Worm (Caenorhabditis elegans) whole organism, L2 larva: ENCODE measurements around the gene B0393.5.
"Not testable (repeated sequence)": the region's sequence is repeated elsewhere in the genome, so short reads cannot be mapped to it uniquely, and the experiment has no call there.

ENCODE experiments used
- C34F6.9 ChIP-seq: fragments of 150-350 bp; optimal IDR thresholded peaks from 2 replicates; lab custom pipeline; 2014; ENCODE audit warnings: missing biosample characterization, missing genetic modification characterization
- F13H6.1 ChIP-seq: sonication (generic microtip); optimal IDR thresholded peaks from 2 replicates; lab custom pipeline; 2016; ENCODE audit warnings: missing genetic modification characterization, missing compliant biosample characterization
- ZK546.5 ChIP-seq: sonication (generic microtip); optimal IDR thresholded peaks from 2 replicates; lab custom pipeline; 2017; ENCODE audit warnings: missing biosample characterization, missing genetic modification characterization
- aly-2 ChIP-seq: fragments of 150-350 bp; optimal IDR thresholded peaks from 2 replicates; lab custom pipeline; 2014; ENCODE audit warnings: missing biosample characterization, missing genetic modification characterization
- ama-1 ChIP-seq: fragments of 150-350 bp; optimal IDR thresholded peaks from 2 replicates; lab custom pipeline; 2018; ENCODE audit warnings: inconsistent platforms
- blmp-1 ChIP-seq: sonication (generic microtip); optimal IDR thresholded peaks from 2 replicates; lab custom pipeline; 2017; ENCODE audit warnings: missing genetic modification characterization, mild to moderate bottlenecking, missing compliant biosample characterization, antibody characterized with exemption, moderate library complexity; ENCODE audit not compliant: insufficient read depth
- ceh-82 ChIP-seq: fragments of 150-350 bp; optimal IDR thresholded peaks from 2 replicates; lab custom pipeline; 2014; ENCODE audit warnings: missing biosample characterization, missing genetic modification characterization
- crh-2 ChIP-seq: sonication (generic microtip); optimal IDR thresholded peaks from 2 replicates; lab custom pipeline; 2017; ENCODE audit warnings: missing biosample characterization, missing genetic modification characterization
- dmd-4 ChIP-seq: sonication (generic microtip); optimal IDR thresholded peaks from 2 replicates; lab custom pipeline; 2017; ENCODE audit warnings: missing biosample characterization, missing genetic modification characterization
- egl-27 ChIP-seq: sonication (generic microtip); optimal IDR thresholded peaks from 3 replicates; lab custom pipeline; 2017; ENCODE audit warnings: missing biosample characterization, missing genetic modification reagents, missing genetic modification characterization
- elt-3 ChIP-seq: sonication (generic microtip); optimal IDR thresholded peaks from 2 replicates; lab custom pipeline; 2017; ENCODE audit warnings: missing biosample characterization, missing genetic modification characterization
- fos-1 ChIP-seq: fragments of 150-350 bp; optimal IDR thresholded peaks from 2 replicates; lab custom pipeline; 2014; ENCODE audit warnings: missing biosample characterization, missing genetic modification characterization
- gmeb-1 ChIP-seq: fragments of 150-350 bp; optimal IDR thresholded peaks from 2 replicates; lab custom pipeline; 2014; ENCODE audit warnings: missing biosample characterization, missing genetic modification characterization
- lin-11 ChIP-seq: fragments of 150-350 bp; sonication (generic microtip); optimal IDR thresholded peaks from 2 replicates; lab custom pipeline; 2014; ENCODE audit warnings: missing biosample characterization, missing genetic modification characterization, inconsistent platforms, mixed read lengths
- lin-13 ChIP-seq: fragments of 150-350 bp; optimal IDR thresholded peaks from 2 replicates; lab custom pipeline; 2014; ENCODE audit warnings: missing biosample characterization, missing genetic modification reagents, missing genetic modification characterization
- lsy-2 ChIP-seq, 2 experiments: fragments of 150-350 bp in 1 of 2; sonication (generic microtip) in 1 of 2; optimal IDR thresholded peaks; 2 replicates each; lab custom pipeline; 2014 to 2017; ENCODE audit warnings: missing biosample characterization in 2 of 2, missing genetic modification characterization in 2 of 2
- mab-5 ChIP-seq: fragments of 150-350 bp; optimal IDR thresholded peaks from 2 replicates; lab custom pipeline; 2014; ENCODE audit warnings: missing biosample characterization, missing genetic modification characterization
- mbf-1 ChIP-seq: sonication (generic microtip); optimal IDR thresholded peaks from 2 replicates; lab custom pipeline; 2017; ENCODE audit warnings: missing biosample characterization, missing genetic modification characterization
- mdl-1 ChIP-seq, 2 experiments: fragments of 150-350 bp in 1 of 2; sonication (generic microtip) in 1 of 2; optimal IDR thresholded peaks; 2 replicates each; lab custom pipeline; 2017; ENCODE audit warnings: missing biosample characterization in 2 of 2, missing genetic modification characterization in 2 of 2
- nhr-10 ChIP-seq: sonication (generic microtip); optimal IDR thresholded peaks from 2 replicates; lab custom pipeline; 2017; ENCODE audit warnings: missing biosample characterization, missing genetic modification characterization
- nhr-12 ChIP-seq: fragments of 150-350 bp; optimal IDR thresholded peaks from 2 replicates; lab custom pipeline; 2014; ENCODE audit warnings: missing biosample characterization, missing genetic modification characterization
- nhr-129 ChIP-seq: fragments of 150-350 bp; optimal IDR thresholded peaks from 2 replicates; lab custom pipeline; 2014; ENCODE audit warnings: missing biosample characterization, missing genetic modification characterization
- nhr-21 ChIP-seq: fragments of 150-350 bp; optimal IDR thresholded peaks from 2 replicates; lab custom pipeline; 2014; ENCODE audit warnings: missing biosample characterization, missing genetic modification characterization
- nhr-237 ChIP-seq: fragments of 150-350 bp; optimal IDR thresholded peaks from 2 replicates; lab custom pipeline; 2014; ENCODE audit warnings: missing biosample characterization, missing genetic modification characterization
- nhr-6 ChIP-seq: fragments of 150-350 bp; optimal IDR thresholded peaks from 2 replicates; lab custom pipeline; 2014; ENCODE audit warnings: missing biosample characterization, missing genetic modification characterization
- nhr-77 ChIP-seq: fragments of 150-350 bp; optimal IDR thresholded peaks from 2 replicates; lab custom pipeline; 2014; ENCODE audit warnings: missing biosample characterization, missing genetic modification characterization
- peb-1 ChIP-seq: fragments of 150-350 bp; optimal IDR thresholded peaks from 2 replicates; lab custom pipeline; 2014; ENCODE audit warnings: missing biosample characterization, missing genetic modification characterization
- sem-4 ChIP-seq: fragments of 150-350 bp; optimal IDR thresholded peaks from 2 replicates; lab custom pipeline; 2014; ENCODE audit warnings: missing biosample characterization, missing genetic modification reagents, missing genetic modification characterization
- sma-3 ChIP-seq: sonication (generic microtip); optimal IDR thresholded peaks from 2 replicates; lab custom pipeline; 2016; ENCODE audit warnings: missing genetic modification reagents, missing genetic modification characterization, missing compliant biosample characterization
- sma-9 ChIP-seq, 2 experiments: fragments of 150-350 bp in 1 of 2; sonication (generic microtip) in 1 of 2; optimal IDR thresholded peaks; 2 replicates each; lab custom pipeline; 2014 to 2016; ENCODE audit warnings: missing genetic modification characterization in 2 of 2, mild to moderate bottlenecking in 1 of 2, missing biosample characterization in 1 of 2, missing compliant biosample characterization in 1 of 2, missing genetic modification reagents in 1 of 2, moderate library complexity in 1 of 2
- snpc-4 ChIP-seq: fragments of 150-350 bp; optimal IDR thresholded peaks from 2 replicates; lab custom pipeline; 2014; ENCODE audit warnings: missing biosample characterization, missing genetic modification characterization
- unc-55 ChIP-seq: fragments of 150-350 bp; sonication (generic microtip); optimal IDR thresholded peaks from 3 replicates; lab custom pipeline; 2014; ENCODE audit warnings: missing biosample characterization, missing genetic modification reagents, missing genetic modification characterization
- zag-1 ChIP-seq: fragments of 150-350 bp; optimal IDR thresholded peaks from 2 replicates; lab custom pipeline; 2014; ENCODE audit warnings: missing biosample characterization, missing genetic modification characterization
- ztf-1 ChIP-seq: fragments of 200-800 bp; sonication (Bioruptor generic); conservative IDR thresholded peaks from 2 replicates; pipeline ENCODE4 v1.3.6; 2022; ENCODE audit warnings: missing genetic modification characterization, missing compliant biosample characterization
- ztf-4 ChIP-seq: fragments of 150-350 bp; optimal IDR thresholded peaks from 2 replicates; lab custom pipeline; 2014; ENCODE audit warnings: missing biosample characterization, missing genetic modification characterization

The B0393.5 gene

ce11 chrIII:4779855-4780254, 14.3 kb downstream of the B0393.5 start, which contains the start of gene B0393.9:
Gene B0393.9, minus strand, starts transcription at chrIII:4780157.
- TF ChIP-seq unc-55 (GFP tag; lab: Kevin White, UChicago): no peak
- no peak for TF ChIP-seq lin-11 (tag; lab: Kevin White, UChicago)
- TF ChIP-seq ama-1 (lab: Kevin White, UChicago): no peak
- peak; percentile 35 for TF ChIP-seq fos-1 (tag; lab: Kevin White, UChicago)

DNA sequence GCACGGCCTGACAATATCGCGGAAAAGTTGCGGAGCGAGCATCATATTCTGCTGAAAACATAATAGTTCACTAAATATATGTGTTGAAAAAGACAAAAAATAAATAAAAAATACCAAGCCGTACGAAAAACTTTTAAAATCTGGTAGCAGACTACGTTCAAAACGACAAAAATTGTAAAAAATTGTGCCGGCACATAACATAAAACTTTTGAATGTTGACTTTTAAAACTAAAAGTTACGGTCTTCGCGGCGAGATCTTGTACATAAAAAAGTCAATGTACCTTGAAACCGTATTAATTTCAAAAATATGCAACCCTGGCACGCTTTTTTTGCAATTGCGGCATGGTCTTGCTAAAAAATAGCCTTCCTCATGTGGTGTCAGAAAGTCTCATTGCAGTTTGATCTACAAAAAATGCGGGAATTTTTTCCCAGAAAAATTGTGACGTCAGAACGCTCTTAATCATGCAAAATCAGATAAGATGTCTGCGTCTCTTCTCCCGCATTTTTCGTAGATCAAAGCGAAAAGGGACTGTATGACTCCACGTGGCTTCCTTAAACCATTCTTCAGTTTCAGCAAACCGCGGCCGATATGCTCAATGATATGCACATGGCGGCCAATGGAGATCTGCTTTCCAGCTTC, 16.5 kb downstream of the B0393.5 start, which contains the start of the genes gex-5 and C38D4.10:
Gene gex-5, minus strand, starts transcription at position 51 of the 640 bp plus-strand sequence.
Gene C38D4.10, plus strand, starts transcription at position 590 of the 640 bp plus-strand sequence.
- TF ChIP-seq zag-1; elt-3 (tag; lab: Kevin White, UChicago); ceh-82 (tag; lab: Kevin White, UChicago): not testable (repeated sequence)

ce11 chrIII:4785131-4785530, 19.6 kb downstream of the B0393.5 start, which contains the start of gene enu-3.2:
Gene enu-3.2, minus strand, starts transcription at chrIII:4785235.
- not testable (repeated sequence) for TF ChIP-seq nhr-10; blmp-1 (tag; lab: Kevin White, UChicago); ama-1 (lab: Kevin White, UChicago)

ce11 chrIII:4785714-4786113, 20.1 kb downstream of the B0393.5 start, which contains the start of gene mel-28:
Gene mel-28, plus strand, starts transcription at chrIII:4786080.
- TF ChIP-seq fos-1 (tag; lab: Kevin White, UChicago) (no peak), unc-55 (GFP tag; lab: Kevin White, UChicago) (peak; percentile 16), C34F6.9 (tag; lab: Kevin White, UChicago) (peak; percentile 65), gmeb-1 (tag; lab: Kevin White, UChicago) (peak; percentile 13), dmd-4 (no peak), crh-2 (tag; lab: Kevin White, UChicago) (no peak), zag-1 (no peak)

- TF ChIP-seq ztf-1 (GFP tag; lab: Robert Waterston, UW) (no peak), mab-5 (no peak), ztf-4 (no peak), F13H6.1 (tag; lab: Kevin White, UChicago) (no peak), snpc-4 (tag; lab: Kevin White, UChicago) (no peak), mdl-1 (tag; optimal IDR thresholded peaks at IDR 0.05; lab: Kevin White, UChicago) (no peak), lin-13 (GFP tag; lab: Kevin White, UChicago) (no peak), egl-27 (tag; lab: Kevin White, UChicago) (no peak), nhr-237 (tag; lab: Kevin White, UChicago) (no peak), nhr-10 (no peak), ceh-82 (tag; lab: Kevin White, UChicago) (no peak), gmeb-1 (tag; lab: Kevin White, UChicago) (no peak), dmd-4 (no peak)
Observed at ce11 chrIII:4792560-4793136, 27.1 kb downstream of the B0393.5 start, which contains the start of gene mip-1. Gene mip-1, plus strand, starts transcription at chrIII:4793086.

DNA sequence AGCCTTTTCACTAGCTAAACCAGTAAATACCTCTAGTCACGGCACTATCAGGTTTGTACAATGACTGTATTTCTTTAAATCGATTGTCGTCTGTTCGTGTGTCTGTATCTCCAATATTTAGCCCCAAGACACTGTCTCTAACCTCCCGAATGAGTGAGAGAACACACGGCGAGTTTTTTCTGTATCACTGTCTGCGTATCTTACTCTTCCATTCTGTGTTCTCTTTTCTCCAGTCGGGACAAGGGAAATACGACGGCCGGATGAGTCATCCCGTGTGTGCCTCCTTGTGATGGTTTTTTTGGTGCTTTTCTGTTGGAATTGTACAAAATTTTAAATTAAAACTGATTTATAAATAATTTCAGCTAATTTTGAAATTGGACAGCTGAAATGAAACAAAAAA, 30.5 kb downstream of the B0393.5 start:
- TF ChIP-seq snpc-4 (tag; lab: Kevin White, UChicago): no peak
- no peak for TF ChIP-seq ama-1 (lab: Kevin White, UChicago)
- no peak for TF ChIP-seq mab-5
- TF ChIP-seq lin-13 (GFP tag; lab: Kevin White, UChicago): peak; percentile 70
- TF ChIP-seq nhr-77 (tag; lab: Kevin White, UChicago): no peak
- TF ChIP-seq F13H6.1 (tag; lab: Kevin White, UChicago): peak; percentile 73
- TF ChIP-seq sem-4 (tag; lab: Kevin White, UChicago): peak; percentile 38
- no peak for TF ChIP-seq blmp-1 (tag; lab: Kevin White, UChicago)
- TF ChIP-seq fos-1 (tag; lab: Kevin White, UChicago): peak; percentile 100
- TF ChIP-seq ztf-1 (GFP tag; lab: Robert Waterston, UW): no peak
- peak; percentile 23 for TF ChIP-seq nhr-6 (tag; lab: Kevin White, UChicago)
- TF ChIP-seq peb-1: no peak
- peak; percentile 19 to 80 for TF ChIP-seq lsy-2 (tag; optimal IDR thresholded peaks at IDR 0.05; lab: Kevin White, UChicago)
- peak; percentile 55 for TF ChIP-seq unc-55 (GFP tag; lab: Kevin White, UChicago)
- TF ChIP-seq sma-9 (GFP tag; optimal IDR thresholded peaks at IDR 0.05; lab: Kevin White, UChicago): peak; percentile 65
- TF ChIP-seq sma-9 (tag; optimal IDR thresholded peaks at IDR 0.05; lab: Kevin White, UChicago): no peak
- TF ChIP-seq aly-2 (tag; lab: Kevin White, UChicago): no peak
- no peak for TF ChIP-seq mbf-1 (tag; lab: Kevin White, UChicago)
- peak; percentile 50 for TF ChIP-seq sma-3 (GFP tag; lab: Kevin White, UChicago)
- peak; percentile 66 for TF ChIP-seq crh-2 (tag; lab: Kevin White, UChicago)
- peak; percentile 53 for TF ChIP-seq nhr-21 (tag; lab: Kevin White, UChicago)
- peak; percentile 35 for TF ChIP-seq gmeb-1 (tag; lab: Kevin White, UChicago)
- peak in 1 of 2 experiments; percentile 4 for TF ChIP-seq mdl-1 (tag; optimal IDR thresholded peaks at IDR 0.05; lab: Kevin White, UChicago)
- TF ChIP-seq ZK546.5 (tag; lab: Kevin White, UChicago): no peak
- TF ChIP-seq egl-27 (tag; lab: Kevin White, UChicago): peak; percentile 49
- no peak for TF ChIP-seq nhr-237 (tag; lab: Kevin White, UChicago)
- TF ChIP-seq nhr-129 (tag; lab: Kevin White, UChicago): peak; percentile 76
- peak; percentile 80 for TF ChIP-seq C34F6.9 (tag; lab: Kevin White, UChicago)
- TF ChIP-seq nhr-12 (tag; lab: Kevin White, UChicago): no peak
